Fruit fly (Drosophila melanogaster): ENCODE results near the gene Zip71B.

The Zip71B gene

dm6 chr3L:14956288-14957032 is 35.6 kb upstream of the Zip71B start (continued):
- no peak for TF ChIP-seq wdn (GFP tag; IDR thresholded peaks at IDR 0.05)
- no peak for TF ChIP-seq CG1832 (GFP tag; optimal IDR thresholded peaks at IDR 0.05)
- peak; percentile 76 for TF ChIP-seq dmrt11E (tag; optimal IDR thresholded peaks at IDR 0.05)
- TF ChIP-seq sens (GFP tag), result peak; percentile 93
- TF ChIP-seq CG17802 (tag; optimal IDR thresholded peaks at IDR 0.05), result no peak
- TF ChIP-seq Fer3 (tag; optimal IDR thresholded peaks at IDR 0.05), result no peak
- TF ChIP-seq cg (GFP tag; optimal IDR thresholded peaks at IDR 0.05), result no peak
- no peak for TF ChIP-seq CG31365 (tag; optimal IDR thresholded peaks at IDR 0.05)
- TF ChIP-seq schlank (tag; optimal IDR thresholded peaks at IDR 0.05), result no peak
- TF ChIP-seq klu (GFP tag; IDR thresholded peaks at IDR 0.05), result no peak
- no peak for TF ChIP-seq kay (GFP tag; optimal IDR thresholded peaks at IDR 0.05)
- TF ChIP-seq Fer1 (GFP tag; optimal IDR thresholded peaks at IDR 0.05), result no peak
- peak; percentile 99 for TF ChIP-seq CG15479 (GFP tag; optimal IDR thresholded peaks at IDR 0.05)
- TF ChIP-seq MTF-1 (GFP tag; optimal IDR thresholded peaks at IDR 0.05; ENCODE audit: borderline replicate concordance), result peak; percentile 66
- no peak for TF ChIP-seq zfh2 (GFP tag; optimal IDR thresholded peaks at IDR 0.05)
- TF ChIP-seq tna (GFP tag; IDR thresholded peaks at IDR 0.05; ENCODE audit: partially characterized antibody), result no peak
- TF ChIP-seq CG17829 (tag; optimal IDR thresholded peaks at IDR 0.05), result peak; percentile 42
- peak; percentile 92 for TF ChIP-seq CG7271 (tag; optimal IDR thresholded peaks at IDR 0.05)
- TF ChIP-seq Jarid2 (GFP tag; optimal IDR thresholded peaks at IDR 0.05), result no peak
- 0 out of 3 replicates have a peak, but pooled peaks have one; percentile 51 for TF ChIP-seq CG2199 (GFP tag; IDR thresholded peaks at IDR 0.05)
- no peak for TF ChIP-seq Hmr (GFP tag; optimal IDR thresholded peaks at IDR 0.05)
- TF ChIP-seq D19A (tag; optimal IDR thresholded peaks at IDR 0.05), result peak; percentile 35
- TF ChIP-seq CG14441 (GFP tag; IDR thresholded peaks at IDR 0.05), result no peak
- no peak for TF ChIP-seq CG12299 (tag; optimal IDR thresholded peaks at IDR 0.05)
- no peak for TF ChIP-seq Dip3 (GFP tag; optimal IDR thresholded peaks at IDR 0.05)
- TF ChIP-seq CG2889 (GFP tag; IDR thresholded peaks at IDR 0.05), result no peak
- no peak for TF ChIP-seq CG43689 (GFP tag; IDR thresholded peaks at IDR 0.05)
- peak; percentile 52 for TF ChIP-seq kni (GFP tag; optimal IDR thresholded peaks at IDR 0.05)
- peak; percentile 42 for TF ChIP-seq tup (GFP tag; optimal IDR thresholded peaks at IDR 0.05)
- no peak for TF ChIP-seq Hey (tag; optimal IDR thresholded peaks at IDR 0.05)
- TF ChIP-seq croc (GFP tag; conservative IDR thresholded peaks at IDR 0.05), result no peak
- TF ChIP-seq CG18011 (GFP tag; optimal IDR thresholded peaks at IDR 0.05), result no peak
- TF ChIP-seq CG13287 (GFP tag; IDR thresholded peaks at IDR 0.05; ENCODE audit: partially characterized antibody), result no peak
- no peak for TF ChIP-seq B-H1 (GFP tag; IDR thresholded peaks at IDR 0.05)
- peak; percentile 98 for TF ChIP-seq ac (GFP tag; optimal IDR thresholded peaks at IDR 0.05)
- TF ChIP-seq CG33557 (GFP tag; optimal IDR thresholded peaks at IDR 0.05), result peak; percentile 86
- peak in 1 of 3 experiments; percentile 81 for TF ChIP-seq lola (GFP tag; optimal IDR thresholded peaks at IDR 0.05)
- TF ChIP-seq CG9876 (GFP tag; optimal IDR thresholded peaks at IDR 0.05), result no peak
- no peak for TF ChIP-seq Hsf (GFP tag; optimal IDR thresholded peaks at IDR 0.05)
- TF ChIP-seq CG1024 (GFP tag; IDR thresholded peaks at IDR 0.05), result no peak
- no peak for TF ChIP-seq CG7786 (GFP tag; optimal IDR thresholded peaks at IDR 0.05)
- TF ChIP-seq gsb (GFP tag; IDR thresholded peaks at IDR 0.05), result no peak
- peak; percentile 72 for TF ChIP-seq CG14710 (tag; optimal IDR thresholded peaks at IDR 0.05)
- no peak for TF ChIP-seq CG10366 (GFP tag; IDR thresholded peaks at IDR 0.05)
- peak; percentile 40 for TF ChIP-seq gcm (GFP tag; optimal IDR thresholded peaks at IDR 0.05)
- no peak for TF ChIP-seq CG3065 (GFP tag; optimal IDR thresholded peaks at IDR 0.05)
- no peak for TF ChIP-seq CG18599 (GFP tag; optimal IDR thresholded peaks at IDR 0.05)
- peak; percentile 53 for TF ChIP-seq CG8290 (GFP tag; optimal IDR thresholded peaks at IDR 0.05)
- peak in 1 of 2 experiments; percentile 80 for TF ChIP-seq CG8290 (tag; optimal IDR thresholded peaks at IDR 0.05)
